Fruit fly (Drosophila melanogaster) S2 (cell line): ENCODE results near the gene CG42585.
A peak's percentile ranks its signal among the peaks of the same experiment; 100 is the strongest.

Experiments used
- CG8478 ChIP-seq: fragments of >200 bp; optimal IDR thresholded peaks from 2 replicates; lab custom pipeline; 2018
- CTCF ChIP-seq, 2 experiments: fragments of >200 bp; optimal IDR thresholded peaks; 2 replicates each; lab custom pipeline; 2018

DNA sequence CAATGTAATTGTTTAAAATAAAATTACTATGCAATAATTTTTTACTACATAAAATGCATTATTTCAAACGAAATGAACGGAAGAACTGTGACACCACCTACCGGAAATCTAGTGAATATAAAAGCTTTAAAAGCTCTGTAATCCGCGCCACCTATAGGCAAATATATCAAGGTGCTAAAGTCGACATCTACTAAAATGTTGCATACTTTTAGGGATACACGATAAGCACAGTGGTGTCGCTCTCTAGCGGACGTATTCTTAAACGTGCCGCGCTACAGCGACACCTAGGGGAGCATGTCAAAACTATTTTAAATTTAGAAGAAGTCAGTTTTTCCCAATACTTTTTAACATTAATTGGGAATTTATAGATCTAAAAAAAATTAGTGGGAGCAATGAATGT is 33.5 kb upstream of the CG42585 start:
- no peak for TF ChIP-seq CG8478 (lab: Kevin White, UChicago)
- TF ChIP-seq CTCF (optimal IDR thresholded peaks at IDR 0.05; lab: Kevin White, UChicago): peak; percentile 98 to 99
